ENCODE assay signal across 7 worm cellular contexts in the genomic region with DNA sequence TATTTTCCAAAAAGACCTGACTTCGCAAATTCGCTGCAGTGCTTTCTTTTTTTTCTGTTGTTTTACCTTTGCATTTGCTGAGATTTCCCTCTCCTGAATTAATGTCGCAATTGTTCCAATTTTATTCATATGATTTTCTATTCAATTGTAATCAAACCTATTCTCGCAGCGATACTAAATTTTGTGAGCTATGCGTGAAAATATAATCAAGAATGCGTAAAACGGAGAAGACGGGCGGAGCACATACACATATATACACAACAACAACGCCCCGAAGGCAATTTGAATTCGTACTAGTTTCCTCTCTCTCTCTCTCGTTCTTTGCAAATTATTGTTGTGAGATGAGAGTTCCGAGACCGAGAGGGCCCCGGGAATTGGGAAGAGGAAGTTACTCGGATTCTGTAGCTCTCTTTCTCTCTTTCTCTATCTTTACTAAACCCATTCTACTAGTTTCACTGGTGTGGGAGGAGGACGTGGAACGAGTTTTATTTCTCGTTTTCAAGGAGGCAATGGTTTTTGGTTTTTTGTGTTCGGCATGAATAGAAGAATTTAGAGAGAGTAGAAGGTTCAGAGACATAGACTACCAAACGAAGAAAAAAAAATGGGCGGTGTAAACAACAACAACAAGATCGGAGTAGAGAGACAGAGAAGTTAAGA.
A peak's percentile ranks its signal among the peaks of the same experiment; 100 is the strongest.
TF ChIP-seq lines count a peak whose summit lies in the region.

No protein-coding gene starts in this region.

TF ChIP-seq in whole organism, L1 larva, 84 proteins besides CTCF, POLR2A, EP300 and RAD21 (continues in another document):
- TF ChIP-seq Y116A8C.19 (tag; optimal IDR thresholded peaks at IDR 0.05; lab: Kevin White, UChicago; ENCODE audit: borderline replicate concordance) (no peak), C04F5.9 (tag; optimal IDR thresholded peaks at IDR 0.05; lab: Kevin White, UChicago) (no peak), elt-2 (tag; optimal IDR thresholded peaks at IDR 0.05; lab: Kevin White, UChicago) (no peak), nhr-20 (tag; optimal IDR thresholded peaks at IDR 0.05; lab: Kevin White, UChicago) (peak; percentile 7), xbp-1 (tag; optimal IDR thresholded peaks at IDR 0.05; lab: Kevin White, UChicago) (no peak), mep-1 (tag; optimal IDR thresholded peaks at IDR 0.05; lab: Kevin White, UChicago) (peak; percentile 6), fkh-4 (tag; optimal IDR thresholded peaks at IDR 0.05; lab: Kevin White, UChicago; ENCODE audit: borderline replicate concordance) (no peak), ztf-11 (tag; optimal IDR thresholded peaks at IDR 0.05; lab: Kevin White, UChicago) (no peak), lsy-2 (tag; optimal IDR thresholded peaks at IDR 0.05; lab: Kevin White, UChicago) (peak in 1 of 2 experiments; percentile 36), dpl-1 (GFP tag; optimal IDR thresholded peaks at IDR 0.05; lab: Kevin White, UChicago) (no peak), lin-14 (GFP tag; optimal IDR thresholded peaks at IDR 0.05; lab: Kevin White, UChicago) (peak; percentile 73)

TF ChIP-seq in whole organism, L2 larva, 48 proteins besides CTCF, POLR2A, EP300 and RAD21 (continues in another document):
- TF ChIP-seq skn-1 (tag; optimal IDR thresholded peaks at IDR 0.05; lab: Kevin White, UChicago) (no peak), elt-1 (tag; optimal IDR thresholded peaks at IDR 0.05; lab: Kevin White, UChicago) (no peak), elt-3 (tag; optimal IDR thresholded peaks at IDR 0.05; lab: Kevin White, UChicago) (no peak), ceh-16 (tag; optimal IDR thresholded peaks at IDR 0.05; lab: Kevin White, UChicago) (no peak), unc-39 (tag; optimal IDR thresholded peaks at IDR 0.05; lab: Kevin White, UChicago) (no peak), fos-1 (tag; optimal IDR thresholded peaks at IDR 0.05; lab: Kevin White, UChicago) (no peak), blmp-1 (tag; optimal IDR thresholded peaks at IDR 0.05; lab: Kevin White, UChicago; ENCODE audit: insufficient read depth) (no peak), sma-9 (GFP tag; optimal IDR thresholded peaks at IDR 0.05; lab: Kevin White, UChicago) (peak; percentile 51), sma-9 (tag; optimal IDR thresholded peaks at IDR 0.05; lab: Kevin White, UChicago) (no peak), peb-1 (tag; optimal IDR thresholded peaks at IDR 0.05; lab: Kevin White, UChicago) (no peak), nhr-129 (tag; optimal IDR thresholded peaks at IDR 0.05; lab: Kevin White, UChicago) (no peak), lsy-2 (tag; optimal IDR thresholded peaks at IDR 0.05; lab: Kevin White, UChicago) (peak; percentile 3 to 55), aly-2 (tag; optimal IDR thresholded peaks at IDR 0.05; lab: Kevin White, UChicago) (no peak)

TF ChIP-seq in whole organism, L3 larva, 47 proteins besides CTCF, POLR2A, EP300 and RAD21 (continues in another document):
- peak; percentile 31 for TF ChIP-seq ceh-28 (tag; optimal IDR thresholded peaks at IDR 0.05; lab: Kevin White, UChicago)
- TF ChIP-seq ceh-9 (tag; optimal IDR thresholded peaks at IDR 0.05; lab: Kevin White, UChicago) = no peak
- no peak for TF ChIP-seq ZK546.5 (tag; optimal IDR thresholded peaks at IDR 0.05; lab: Kevin White, UChicago)
- TF ChIP-seq nhr-76 (tag; optimal IDR thresholded peaks at IDR 0.05; lab: Kevin White, UChicago) = no peak
- peak; percentile 31 for TF ChIP-seq snpc-4 (tag; optimal IDR thresholded peaks at IDR 0.05; lab: Kevin White, UChicago)
- no peak for TF ChIP-seq nhr-23 (tag; optimal IDR thresholded peaks at IDR 0.05; lab: Kevin White, UChicago)
- TF ChIP-seq zag-1 (tag; optimal IDR thresholded peaks at IDR 0.05; lab: Kevin White, UChicago) = no peak
- TF ChIP-seq eor-1 (tag; optimal IDR thresholded peaks at IDR 0.05; lab: Kevin White, UChicago) = no peak
- peak; percentile 15 for TF ChIP-seq nhr-25 (tag; optimal IDR thresholded peaks at IDR 0.05; lab: Kevin White, UChicago)
- TF ChIP-seq fos-1 (tag; optimal IDR thresholded peaks at IDR 0.05; lab: Kevin White, UChicago) = no peak
- no peak for TF ChIP-seq tbx-2 (tag; optimal IDR thresholded peaks at IDR 0.05; lab: Kevin White, UChicago)
- TF ChIP-seq nhr-28 (tag; optimal IDR thresholded peaks at IDR 0.05; lab: Kevin White, UChicago) = no peak
- TF ChIP-seq elt-1 (tag; optimal IDR thresholded peaks at IDR 0.05; lab: Kevin White, UChicago) = no peak

TF ChIP-seq in whole organism, L4 larva, 104 proteins besides CTCF, POLR2A, EP300 and RAD21 (continues in another document):
- peak; percentile 29 for TF ChIP-seq dpl-1 (GFP tag; optimal IDR thresholded peaks at IDR 0.05; lab: Kevin White, UChicago)
- TF ChIP-seq nhr-48 (tag; optimal IDR thresholded peaks at IDR 0.05; lab: Kevin White, UChicago) = peak; percentile 53
- TF ChIP-seq aha-1 (tag; lab: Kevin White, UChicago) = peak; percentile 64
- peak in 1 of 2 experiments; percentile 70 for TF ChIP-seq daf-16 (GFP tag; optimal IDR thresholded peaks at IDR 0.05; lab: Kevin White, UChicago)
- TF ChIP-seq daf-16 (tag; optimal IDR thresholded peaks at IDR 0.05; lab: Kevin White, UChicago) = no peak
- no peak for TF ChIP-seq mxl-3 (GFP tag; optimal IDR thresholded peaks at IDR 0.05; lab: Kevin White, UChicago)
- TF ChIP-seq hlh-11 (tag; optimal IDR thresholded peaks at IDR 0.05; lab: Kevin White, UChicago) = peak; percentile 57
- TF ChIP-seq Y5F2A.4 (GFP tag; optimal IDR thresholded peaks at IDR 0.05; lab: Kevin White, UChicago) = no peak
- peak; percentile 38 for TF ChIP-seq ama-1 (optimal IDR thresholded peaks at IDR 0.05; lab: Kevin White, UChicago)
- peak; percentile 35; the same call in 1 of the 2 replicates for TF ChIP-seq ceh-20 (GFP tag; IDR thresholded peaks at IDR 0.05; lab: Robert Waterston, UW)
- TF ChIP-seq ztf-7 (tag; optimal IDR thresholded peaks at IDR 0.05; lab: Kevin White, UChicago) = no peak
- TF ChIP-seq aly-2 (tag; optimal IDR thresholded peaks at IDR 0.05; lab: Kevin White, UChicago) = no peak

TF ChIP-seq in whole organism, late embryonic, 69 proteins besides CTCF, POLR2A, EP300 and RAD21 (continues in another document):
- TF ChIP-seq ceh-19 (GFP tag; optimal IDR thresholded peaks at IDR 0.05; lab: Kevin White, UChicago) (no peak), unc-3 (GFP tag; conservative IDR thresholded peaks at IDR 0.05; lab: Robert Waterston, UW) (no peak), unc-3 (tag; optimal IDR thresholded peaks at IDR 0.05; lab: Kevin White, UChicago) (peak; percentile 1), ets-4 (tag; optimal IDR thresholded peaks at IDR 0.05; lab: Kevin White, UChicago) (no peak), ceh-14 (tag; optimal IDR thresholded peaks at IDR 0.05; lab: Kevin White, UChicago) (peak; percentile 19), unc-42 (tag; optimal IDR thresholded peaks at IDR 0.05; lab: Kevin White, UChicago) (peak; percentile 98), fkh-6 (tag; optimal IDR thresholded peaks at IDR 0.05; lab: Kevin White, UChicago) (no peak), F13H6.1 (tag; optimal IDR thresholded peaks at IDR 0.05; lab: Kevin White, UChicago) (no peak), dmd-4 (tag; optimal IDR thresholded peaks at IDR 0.05; lab: Kevin White, UChicago; ENCODE audit: borderline replicate concordance) (no peak), nhr-11 (tag; optimal IDR thresholded peaks at IDR 0.05; lab: Kevin White, UChicago) (no peak), fkh-10 (GFP tag; optimal IDR thresholded peaks at IDR 0.05; lab: Kevin White, UChicago) (peak; percentile 9), Y22D7AL.16 (tag; optimal IDR thresholded peaks at IDR 0.05; lab: Kevin White, UChicago) (no peak), ceh-48 (tag; optimal IDR thresholded peaks at IDR 0.05; lab: Kevin White, UChicago) (peak; percentile 5), fax-1 (tag; optimal IDR thresholded peaks at IDR 0.05; lab: Kevin White, UChicago) (no peak)

TF ChIP-seq in whole organism, mixed stage, embryonic, 35 proteins besides CTCF, POLR2A, EP300 and RAD21:
- TF ChIP-seq blmp-1 (tag; optimal IDR thresholded peaks at IDR 0.05; lab: Kevin White, UChicago) (no peak), M03D4.4 (tag; optimal IDR thresholded peaks at IDR 0.05; lab: Kevin White, UChicago) (no peak), mab-5 (tag; optimal IDR thresholded peaks at IDR 0.05; lab: Kevin White, UChicago) (no peak), ces-1 (GFP tag; optimal IDR thresholded peaks at IDR 0.05; lab: Kevin White, UChicago) (peak; percentile 97), nhr-2 (tag; optimal IDR thresholded peaks at IDR 0.05; lab: Kevin White, UChicago) (no peak), ceh-39 (tag; optimal IDR thresholded peaks at IDR 0.05; lab: Kevin White, UChicago) (no peak), flh-1 (GFP tag; optimal IDR thresholded peaks at IDR 0.05; lab: Kevin White, UChicago) (no peak), lsy-2 (tag; optimal IDR thresholded peaks at IDR 0.05; lab: Kevin White, UChicago) (peak; percentile 22)
TF ChIP-seq in whole organism, mixed stage, embryonic: peak in this region for 2.

TF ChIP-seq in whole organism, young adult, 124 proteins besides CTCF, POLR2A, EP300 and RAD21 (continues in another document):
- TF ChIP-seq hmg-1.2 (GFP tag; IDR thresholded peaks at IDR 0.05; lab: Robert Waterston, UW) = peak; percentile 27; the same call in 1 of the 2 replicates
- no peak for TF ChIP-seq nhr-90 (tag; optimal IDR thresholded peaks at IDR 0.05; lab: Kevin White, UChicago)
- 0 out of 2 replicates have a peak, but pooled peaks have one; percentile 22 for TF ChIP-seq rcor-1 (GFP tag; IDR thresholded peaks at IDR 0.05; lab: Robert Waterston, UW)
- TF ChIP-seq lin-26 (GFP tag; IDR thresholded peaks at IDR 0.05; lab: Robert Waterston, UW) = peak; percentile 32; the same call in 1 of the 2 replicates
- TF ChIP-seq ztf-3 (GFP tag; optimal IDR thresholded peaks at IDR 0.05; lab: Kevin White, UChicago) = no peak
- no peak for TF ChIP-seq tlf-1 (GFP tag; optimal IDR thresholded peaks at IDR 0.05; lab: Kevin White, UChicago)
- no peak for TF ChIP-seq pha-4 (tag; optimal IDR thresholded peaks at IDR 0.05; lab: Kevin White, UChicago)
- TF ChIP-seq attf-3 (GFP tag; conservative IDR thresholded peaks at IDR 0.05; lab: Robert Waterston, UW) = no peak
- TF ChIP-seq ama-1 (optimal IDR thresholded peaks at IDR 0.05; lab: Kevin White, UChicago) = peak; percentile 27
- no peak for TF ChIP-seq ama-1 (GFP tag; optimal IDR thresholded peaks at IDR 0.05; lab: Kevin White, UChicago)
- TF ChIP-seq attf-5 (GFP tag; optimal IDR thresholded peaks at IDR 0.05; lab: Kevin White, UChicago) = peak; percentile 10
- peak; percentile 30 for TF ChIP-seq ceh-27 (GFP tag; optimal IDR thresholded peaks at IDR 0.05; lab: Kevin White, UChicago)
- no peak for TF ChIP-seq dox-1 (GFP tag; IDR thresholded peaks at IDR 0.05; lab: Robert Waterston, UW)
- TF ChIP-seq K12H6.12 (tag; optimal IDR thresholded peaks at IDR 0.05; lab: Kevin White, UChicago) = peak; percentile 57
- peak; percentile 66 for TF ChIP-seq lin-40 (tag; optimal IDR thresholded peaks at IDR 0.05; lab: Kevin White, UChicago)
- no peak for TF ChIP-seq ccch-3 (GFP tag; optimal IDR thresholded peaks at IDR 0.05; lab: Kevin White, UChicago)
- TF ChIP-seq snpc-1.3 (tag; optimal IDR thresholded peaks at IDR 0.05; lab: Kevin White, UChicago; ENCODE audit: insufficient read depth) = no peak
- TF ChIP-seq somi-1 (GFP tag; optimal IDR thresholded peaks at IDR 0.05; lab: Kevin White, UChicago) = peak; percentile 16
- TF ChIP-seq akir-1 (GFP tag; optimal IDR thresholded peaks at IDR 0.05; lab: Kevin White, UChicago) = no peak
- peak; percentile 48 for TF ChIP-seq Y53G8AR.9 (GFP tag; conservative IDR thresholded peaks at IDR 0.05; lab: Robert Waterston, UW)
- TF ChIP-seq nhr-179 (tag; optimal IDR thresholded peaks at IDR 0.05; lab: Kevin White, UChicago) = no peak
